Fruit fly (Drosophila melanogaster): ENCODE measurements around the gene CG45067.

The CG45067 gene

dm6 chr3L:3143383-3143962 lies 29.2 kb upstream of the CG45067 start, which contains the start of the genes CG11537 and Alg2 (continued):
- TF ChIP-seq CG9727 (GFP tag; optimal IDR thresholded peaks at IDR 0.05) = peak; percentile 39
- TF ChIP-seq ab (GFP tag; optimal IDR thresholded peaks at IDR 0.05) = no peak
- no peak for TF ChIP-seq dpn (GFP tag; optimal IDR thresholded peaks at IDR 0.05)
- no peak for TF ChIP-seq NC2α (GFP tag; optimal IDR thresholded peaks at IDR 0.05)
- no peak for TF ChIP-seq ind (GFP tag; optimal IDR thresholded peaks at IDR 0.05)
- no peak for TF ChIP-seq trh (GFP tag; optimal IDR thresholded peaks at IDR 0.05)
- TF ChIP-seq CG3847 (GFP tag; IDR thresholded peaks at IDR 0.05) = 0 out of 2 replicates have a peak, but pooled peaks have one; percentile 22
- no peak for TF ChIP-seq Dip2 (GFP tag; IDR thresholded peaks at IDR 0.05)
- no peak for TF ChIP-seq HLH54F (GFP tag; optimal IDR thresholded peaks at IDR 0.05)
- no peak for TF ChIP-seq CG34224 (GFP tag; IDR thresholded peaks at IDR 0.05; ENCODE audit: partially characterized antibody)
- no peak for TF ChIP-seq CG3163 (GFP tag; optimal IDR thresholded peaks at IDR 0.05)
- TF ChIP-seq chm (GFP tag; IDR thresholded peaks at IDR 0.05) = no peak; the same call in 1 of the 2 replicates
- TF ChIP-seq Oli (tag; optimal IDR thresholded peaks at IDR 0.05) = no peak
- no peak for TF ChIP-seq gcm2 (GFP tag; optimal IDR thresholded peaks at IDR 0.05)
- no peak for TF ChIP-seq CG7987 (GFP tag; optimal IDR thresholded peaks at IDR 0.05)
- TF ChIP-seq CG31365 (tag; optimal IDR thresholded peaks at IDR 0.05) = no peak
- no peak for TF ChIP-seq crol (GFP tag; IDR thresholded peaks at IDR 0.05)
- TF ChIP-seq mam (GFP tag; optimal IDR thresholded peaks at IDR 0.05) = peak; percentile 15
- TF ChIP-seq NFAT (GFP tag; IDR thresholded peaks at IDR 0.05) = peak; percentile 23; the same call in 1 of the 2 replicates
- TF ChIP-seq D19B (GFP tag; optimal IDR thresholded peaks at IDR 0.05) = no peak
- TF ChIP-seq Blimp-1 (GFP tag; optimal IDR thresholded peaks at IDR 0.05) = peak; percentile 21
- no peak for TF ChIP-seq lmd (GFP tag; IDR thresholded peaks at IDR 0.05)
- no peak for TF ChIP-seq fru (optimal IDR thresholded peaks at IDR 0.05)
- peak; percentile 35 for TF ChIP-seq CG15514 (GFP tag; optimal IDR thresholded peaks at IDR 0.05)
- no peak for TF ChIP-seq CG33557 (GFP tag; optimal IDR thresholded peaks at IDR 0.05)
- peak; percentile 59 for TF ChIP-seq lab (GFP tag; optimal IDR thresholded peaks at IDR 0.05)
- TF ChIP-seq CG13296 (GFP tag; optimal IDR thresholded peaks at IDR 0.05) = no peak
- TF ChIP-seq pnt (GFP tag; optimal IDR thresholded peaks at IDR 0.05) = no peak
- TF ChIP-seq CG10462 (GFP tag; optimal IDR thresholded peaks at IDR 0.05) = no peak
- peak; percentile 45 for TF ChIP-seq CG2712 (tag; optimal IDR thresholded peaks at IDR 0.05)
- no peak for TF ChIP-seq en (GFP tag; optimal IDR thresholded peaks at IDR 0.05)
- no peak for TF ChIP-seq toy (GFP tag; IDR thresholded peaks at IDR 0.05)
- no peak for TF ChIP-seq CG5953 (GFP tag; IDR thresholded peaks at IDR 0.05)
- TF ChIP-seq hkb (optimal IDR thresholded peaks at IDR 0.05) = no peak
- TF ChIP-seq hkb (GFP tag; IDR thresholded peaks at IDR 0.05) = no peak
- TF ChIP-seq bsh (GFP tag; optimal IDR thresholded peaks at IDR 0.05) = peak in 1 of 2 experiments; percentile 7
- no peak for TF ChIP-seq CG6683 (GFP tag; optimal IDR thresholded peaks at IDR 0.05)
- no peak for TF ChIP-seq sim (GFP tag; IDR thresholded peaks at IDR 0.05)
- no peak for TF ChIP-seq Doc3 (GFP tag; IDR thresholded peaks at IDR 0.05; ENCODE audit: partially characterized antibody)
- peak; percentile 28 for TF ChIP-seq stwl (tag; optimal IDR thresholded peaks at IDR 0.05)
- no peak for TF ChIP-seq CG7271 (tag; optimal IDR thresholded peaks at IDR 0.05)
- TF ChIP-seq vvl (GFP tag; IDR thresholded peaks at IDR 0.05) = no peak
- no peak for TF ChIP-seq CG12219 (GFP tag; optimal IDR thresholded peaks at IDR 0.05)
- TF ChIP-seq danr (GFP tag; IDR thresholded peaks at IDR 0.05) = no peak
- TF ChIP-seq CG4360 (GFP tag; IDR thresholded peaks at IDR 0.05) = no peak
- TF ChIP-seq pita (GFP tag; optimal IDR thresholded peaks at IDR 0.05) = no peak
- TF ChIP-seq Dip3 (GFP tag; optimal IDR thresholded peaks at IDR 0.05) = no peak
- no peak for TF ChIP-seq klu (GFP tag; IDR thresholded peaks at IDR 0.05)
- TF ChIP-seq CG32772 (GFP tag; IDR thresholded peaks at IDR 0.05) = no peak
- no peak for TF ChIP-seq CG31224 (GFP tag; IDR thresholded peaks at IDR 0.05)
- TF ChIP-seq C15 (GFP tag; IDR thresholded peaks at IDR 0.05) = no peak

All from whole organism, embryonic.